Worm (Caenorhabditis elegans) whole organism, young adult: ENCODE measurements around the gene F35D2.2.

Experiments
- B0035.1 ChIP-seq: sonication (generic microtip); optimal IDR thresholded peaks from 2 replicates; lab custom pipeline; 2016; ENCODE audit warnings: missing genetic modification characterization, mild to moderate bottlenecking, missing compliant biosample characterization, missing genotype, missing genetic modification reagents
- B0261.1 ChIP-seq: sonication (generic microtip); optimal IDR thresholded peaks from 2 replicates; lab custom pipeline; 2016; ENCODE audit warnings: mild to moderate bottlenecking, missing genetic modification characterization, moderate library complexity, missing compliant biosample characterization
- F22D6.2 ChIP-seq: sonication (generic microtip); optimal IDR thresholded peaks from 2 replicates; lab custom pipeline; 2016; ENCODE audit warnings: mild to moderate bottlenecking, missing genetic modification characterization, missing compliant biosample characterization
- F33H1.4 ChIP-seq: fragments of 200-800 bp; sonication (Bioruptor generic); IDR thresholded peaks from 2 replicates; pipeline ENCODE4 v1.3.6; 2022; ENCODE audit warnings: missing genetic modification reagents, missing genetic modification characterization, missing compliant biosample characterization
- F57A8.1 ChIP-seq: fragments of 200-800 bp; sonication (Bioruptor generic); optimal IDR thresholded peaks from 2 replicates; lab custom pipeline; 2018; ENCODE audit warnings: mild to moderate bottlenecking, missing genetic modification characterization, moderate library complexity, missing compliant biosample characterization
- K11D2.4 ChIP-seq: fragments of 200-800 bp; sonication (Bioruptor generic); IDR thresholded peaks from 2 replicates; pipeline ENCODE4 v1.3.6; 2022; ENCODE audit warnings: missing genetic modification reagents, missing genetic modification characterization, missing compliant biosample characterization
- T07F8.4 ChIP-seq: sonication (generic microtip); optimal IDR thresholded peaks from 2 replicates; lab custom pipeline; 2016; ENCODE audit warnings: mild to moderate bottlenecking, missing genetic modification characterization, moderate library complexity, missing compliant biosample characterization
- Y53F4B.3 ChIP-seq: fragments of 200-800 bp; sonication (Bioruptor generic); IDR thresholded peaks from 2 replicates; pipeline ENCODE4 v1.3.6; 2022; ENCODE audit warnings: missing genetic modification reagents, missing genetic modification characterization, missing compliant biosample characterization
- akir-1 ChIP-seq: fragments of 200-800 bp; sonication (Bioruptor generic); optimal IDR thresholded peaks from 2 replicates; lab custom pipeline; 2018; ENCODE audit warnings: mild to moderate bottlenecking, missing genetic modification characterization, moderate library complexity, missing compliant biosample characterization
- attf-5 ChIP-seq: fragments of 200-800 bp; sonication (Bioruptor generic); optimal IDR thresholded peaks from 2 replicates; lab custom pipeline; 2018; ENCODE audit warnings: mild to moderate bottlenecking, missing genetic modification characterization, missing compliant biosample characterization
- ceh-27 ChIP-seq: fragments of 200-800 bp; sonication (Bioruptor generic); optimal IDR thresholded peaks from 2 replicates; lab custom pipeline; 2018; ENCODE audit warnings: mild to moderate bottlenecking, missing genetic modification characterization, moderate library complexity, missing compliant biosample characterization
- die-1 ChIP-seq: sonication (generic microtip); optimal IDR thresholded peaks from 2 replicates; lab custom pipeline; 2016; ENCODE audit warnings: missing genotype, mild to moderate bottlenecking, missing genetic modification characterization, missing compliant biosample characterization
- dpff-1 ChIP-seq: sonication (generic microtip); optimal IDR thresholded peaks from 2 replicates; lab custom pipeline; 2017; ENCODE audit warnings: mild to moderate bottlenecking, missing genetic modification characterization, missing compliant biosample characterization
- dpl-1 ChIP-seq: fragments of 150-350 bp; optimal IDR thresholded peaks from 2 replicates; lab custom pipeline; 2014; ENCODE audit warnings: missing biosample characterization, missing genetic modification reagents, missing genetic modification characterization
- efl-1 ChIP-seq: fragments of 150-350 bp; optimal IDR thresholded peaks from 2 replicates; lab custom pipeline; 2014; ENCODE audit warnings: missing biosample characterization, missing genetic modification reagents, missing genetic modification characterization
- egrh-3 ChIP-seq: fragments of 200-800 bp; sonication (Bioruptor generic); IDR thresholded peaks from 2 replicates; pipeline ENCODE4 v1.3.6; 2022; ENCODE audit warnings: missing genetic modification reagents, missing genetic modification characterization, missing compliant biosample characterization
- gei-17 ChIP-seq: fragments of 200-800 bp; sonication (Bioruptor generic); optimal IDR thresholded peaks from 2 replicates; lab custom pipeline; 2018; ENCODE audit warnings: mild to moderate bottlenecking, missing genetic modification characterization, missing compliant biosample characterization
- him-1 ChIP-seq: sonication (generic microtip); optimal IDR thresholded peaks from 2 replicates; lab custom pipeline; 2016; ENCODE audit warnings: missing genotype, missing genetic modification reagents, missing genetic modification characterization, missing compliant biosample characterization
- hlh-12 ChIP-seq: sonication (generic microtip); optimal IDR thresholded peaks from 2 replicates; lab custom pipeline; 2016; ENCODE audit warnings: missing genetic modification characterization, missing compliant biosample characterization
- hmg-1.2 ChIP-seq: fragments of 200-800 bp; sonication (Bioruptor generic); IDR thresholded peaks from 2 replicates; pipeline ENCODE4 v1.3.6; 2022; ENCODE audit warnings: missing genetic modification reagents, missing genetic modification characterization, missing compliant biosample characterization
- hmg-20 ChIP-seq: fragments of 200-800 bp; sonication (Bioruptor generic); IDR thresholded peaks from 2 replicates; pipeline ENCODE4 v1.3.6; 2022; ENCODE audit warnings: missing genetic modification reagents, missing genetic modification characterization, missing compliant biosample characterization
- hrde-1 ChIP-seq: sonication (generic microtip); optimal IDR thresholded peaks from 2 replicates; lab custom pipeline; 2016; ENCODE audit warnings: missing genetic modification characterization, mild to moderate bottlenecking, missing compliant biosample characterization, moderate library complexity, missing genotype, missing genetic modification reagents, borderline replicate concordance
- hsf-1 ChIP-seq: fragments of 200-800 bp; sonication (Bioruptor generic); IDR thresholded peaks from 2 replicates; pipeline ENCODE4 v1.3.6; 2022; ENCODE audit warnings: missing genetic modification reagents, missing genetic modification characterization, missing compliant biosample characterization
- lin-35 ChIP-seq, 3 experiments: fragments of 150-350 bp in 2 of 3; sonication (generic microtip) in 1 of 3; optimal IDR thresholded peaks; 2 replicates each; lab custom pipeline; 2014 to 2018; ENCODE audit warnings: missing biosample characterization in 3 of 3, missing genetic modification characterization in 3 of 3, missing genetic modification reagents in 3 of 3
- lin-54 ChIP-seq: fragments of 200-800 bp; sonication (Bioruptor generic); optimal IDR thresholded peaks from 2 replicates; lab custom pipeline; 2018; ENCODE audit warnings: mild to moderate bottlenecking, missing genetic modification characterization, missing compliant biosample characterization
- lir-1 ChIP-seq: fragments of 200-800 bp; sonication (Bioruptor generic); conservative IDR thresholded peaks from 2 replicates; pipeline ENCODE4 v1.3.6; 2022; ENCODE audit warnings: missing genetic modification reagents, missing genetic modification characterization, missing compliant biosample characterization
- lsl-1 ChIP-seq: fragments of 200-800 bp; sonication (Bioruptor generic); optimal IDR thresholded peaks from 2 replicates; lab custom pipeline; 2018; ENCODE audit warnings: mild to moderate bottlenecking, missing genetic modification characterization, moderate library complexity, missing compliant biosample characterization
- lsy-27 ChIP-seq: sonication (generic microtip); optimal IDR thresholded peaks from 2 replicates; lab custom pipeline; 2017; ENCODE audit warnings: missing genetic modification characterization, mild to moderate bottlenecking, missing compliant biosample characterization, antibody characterized with exemption, missing genotype, borderline replicate concordance; ENCODE audit not compliant: insufficient read depth
- madf-8 ChIP-seq: fragments of 200-800 bp; sonication (Bioruptor generic); conservative IDR thresholded peaks from 2 replicates; pipeline ENCODE4 v1.3.6; 2022; ENCODE audit warnings: missing genetic modification reagents, missing genetic modification characterization, missing compliant biosample characterization
- nfya-1 ChIP-seq: sonication (generic microtip); optimal IDR thresholded peaks from 2 replicates; lab custom pipeline; 2017; ENCODE audit warnings: antibody characterized with exemption, missing compliant biosample characterization, missing genetic modification characterization, borderline replicate concordance; ENCODE audit not compliant: insufficient read depth
- nfya-2 ChIP-seq: fragments of 200-800 bp; sonication (Bioruptor generic); IDR thresholded peaks from 2 replicates; pipeline ENCODE4 v1.3.6; 2022; ENCODE audit warnings: missing genetic modification reagents, missing genetic modification characterization, missing compliant biosample characterization
- nfyb-1 ChIP-seq: fragments of 200-800 bp; sonication (Bioruptor generic); IDR thresholded peaks from 2 replicates; pipeline ENCODE4 v1.3.6; 2022; ENCODE audit warnings: missing genetic modification reagents, missing genetic modification characterization, missing compliant biosample characterization
- nhr-27 ChIP-seq: fragments of 200-800 bp; sonication (Bioruptor generic); optimal IDR thresholded peaks from 2 replicates; lab custom pipeline; 2018; ENCODE audit warnings: mild to moderate bottlenecking, missing genetic modification characterization, moderate library complexity, missing compliant biosample characterization
- nhr-80 ChIP-seq: sonication (generic microtip); optimal IDR thresholded peaks from 2 replicates; lab custom pipeline; 2016; ENCODE audit warnings: missing genetic modification characterization, missing compliant biosample characterization
- pbrm-1 ChIP-seq: fragments of 200-800 bp; sonication (Bioruptor generic); IDR thresholded peaks from 2 replicates; pipeline ENCODE4 v1.3.6; 2022; ENCODE audit warnings: missing genetic modification reagents, missing genetic modification characterization, missing compliant biosample characterization
- rec-8 ChIP-seq, 2 experiments: sonication (generic microtip); optimal IDR thresholded peaks; 2 replicates each; lab custom pipeline; 2016; ENCODE audit warnings: mild to moderate bottlenecking in 2 of 2, missing genetic modification characterization in 2 of 2, missing genetic modification reagents in 2 of 2, missing genotype in 2 of 2, missing biosample characterization in 1 of 2, missing compliant biosample characterization in 1 of 2, moderate library complexity in 1 of 2
- sdz-38 ChIP-seq: sonication (generic microtip); optimal IDR thresholded peaks from 2 replicates; lab custom pipeline; 2016; ENCODE audit warnings: missing genotype, missing genetic modification characterization, missing compliant biosample characterization
- sea-2 ChIP-seq: fragments of 200-800 bp; sonication (Bioruptor generic); IDR thresholded peaks from 2 replicates; pipeline ENCODE4 v1.3.6; 2022; ENCODE audit warnings: missing genetic modification characterization, missing compliant biosample characterization
- sptf-2 ChIP-seq: fragments of 200-800 bp; sonication (Bioruptor generic); optimal IDR thresholded peaks from 2 replicates; lab custom pipeline; 2018; ENCODE audit warnings: mild to moderate bottlenecking, missing genetic modification characterization, missing compliant biosample characterization
- tbp1 ChIP-seq: fragments of 200-800 bp; sonication (Bioruptor generic); optimal IDR thresholded peaks from 2 replicates; lab custom pipeline; 2018; ENCODE audit warnings: mild to moderate bottlenecking, missing genetic modification characterization, missing compliant biosample characterization
- unc-62 ChIP-seq: fragments of 150-350 bp; optimal IDR thresholded peaks from 2 replicates; lab custom pipeline; 2014; ENCODE audit warnings: missing biosample characterization, missing genetic modification reagents, missing genetic modification characterization
- ztf-22 ChIP-seq: fragments of 200-800 bp; sonication (Bioruptor generic); optimal IDR thresholded peaks from 2 replicates; lab custom pipeline; 2018; ENCODE audit warnings: mild to moderate bottlenecking, missing genetic modification characterization, moderate library complexity, missing compliant biosample characterization

Gene F35D2.2

DNA sequence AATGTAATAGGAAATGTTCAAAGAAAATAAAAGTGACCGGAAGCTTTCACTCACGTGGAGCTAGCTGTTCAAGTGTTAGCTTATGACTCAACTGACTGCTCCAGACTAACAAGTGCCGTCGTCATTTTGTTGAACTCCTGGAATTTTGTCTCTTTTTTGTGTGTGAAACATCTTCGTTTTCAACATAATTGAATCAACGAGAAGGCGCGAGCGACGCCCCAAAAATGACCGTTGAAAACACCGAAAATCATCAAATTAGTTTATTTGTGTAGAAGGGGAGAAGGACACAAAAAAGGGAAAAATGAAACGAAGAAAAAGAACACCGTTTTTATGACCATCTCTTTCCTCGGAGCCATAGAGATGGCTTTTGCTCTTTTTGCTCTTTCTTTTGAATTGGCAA lies 18.8 kb upstream of the F35D2.2 start, which contains the start of gene ZK1290.14:
ZK1290.14 (minus strand) TSS at position 139 of the 400 bp plus-strand sequence.
- no peak for TF ChIP-seq die-1
- no peak for TF ChIP-seq pbrm-1 (GFP tag; lab: Robert Waterston, UW)
- no peak for TF ChIP-seq F57A8.1 (GFP tag; lab: Kevin White, UChicago)
- no peak for TF ChIP-seq hmg-20
- no peak for TF ChIP-seq sea-2 (GFP tag; lab: Robert Waterston, UW)
- no peak for TF ChIP-seq nhr-27 (tag; lab: Kevin White, UChicago)
- no peak for TF ChIP-seq nfya-2 (GFP tag; lab: Robert Waterston, UW)

DNA sequence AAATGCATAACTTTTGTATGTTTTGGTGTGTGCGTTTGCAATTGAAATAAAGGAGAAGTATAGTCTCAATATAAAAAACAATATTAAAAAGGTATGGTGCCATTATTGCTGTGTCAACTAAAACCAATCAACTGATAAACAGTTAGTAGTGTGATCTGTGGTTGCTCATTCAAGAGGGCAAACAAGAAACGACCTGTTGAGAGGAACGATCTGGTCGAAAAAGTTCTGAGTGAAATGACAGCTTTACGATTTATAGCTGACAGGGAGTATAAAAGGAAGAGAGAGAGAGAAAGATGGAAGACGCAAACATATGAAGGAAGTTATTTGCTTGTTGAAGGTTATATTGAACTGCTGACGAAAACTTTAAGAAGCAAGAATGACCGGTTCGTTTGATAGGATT lies 16.3 kb upstream of the F35D2.2 start:
- no peak for TF ChIP-seq madf-8 (GFP tag; lab: Robert Waterston, UW)
- TF ChIP-seq nhr-80 = peak; percentile 89
- peak; percentile 21 for TF ChIP-seq unc-62 (GFP tag; lab: Kevin White, UChicago)

DNA sequence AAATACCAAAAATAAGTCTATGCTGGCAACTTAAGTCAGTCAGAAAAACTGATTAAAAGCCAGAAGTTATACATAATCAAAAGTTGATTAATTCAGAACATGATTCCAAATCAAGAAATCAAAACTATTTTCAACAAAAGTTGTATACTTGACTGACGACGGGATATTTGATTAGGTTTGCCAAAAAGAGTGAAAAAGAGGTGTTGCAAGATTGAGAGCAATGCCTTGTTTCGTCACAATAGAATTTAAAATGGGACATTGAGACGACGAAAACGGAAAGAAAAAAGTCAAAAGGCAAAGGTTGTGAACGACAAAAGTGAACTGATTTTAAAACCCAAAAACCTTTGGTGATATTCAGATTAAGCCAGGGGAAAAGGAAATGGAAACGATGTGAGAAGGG lies 15.4 kb upstream of the F35D2.2 start:
- TF ChIP-seq attf-5 (GFP tag; lab: Kevin White, UChicago) = no peak
- no peak for TF ChIP-seq efl-1 (GFP tag; lab: Kevin White, UChicago)
- no peak for TF ChIP-seq B0035.1 (tag; lab: Kevin White, UChicago)
- TF ChIP-seq F22D6.2 (tag; lab: Kevin White, UChicago) = no peak
- no peak for TF ChIP-seq lin-54
- no peak for TF ChIP-seq hmg-1.2 (GFP tag; lab: Robert Waterston, UW)
- TF ChIP-seq F33H1.4 (GFP tag; lab: Robert Waterston, UW) = no peak
- no peak for TF ChIP-seq egrh-3 (GFP tag; lab: Robert Waterston, UW)
- TF ChIP-seq akir-1 (GFP tag; lab: Kevin White, UChicago) = no peak
- no peak for TF ChIP-seq hlh-12 (tag; lab: Kevin White, UChicago)
- no peak for TF ChIP-seq dpff-1 (tag; lab: Kevin White, UChicago)
- TF ChIP-seq sptf-2 (GFP tag; lab: Kevin White, UChicago) = no peak
- no peak for TF ChIP-seq nfyb-1 (GFP tag; lab: Robert Waterston, UW)
- no peak for TF ChIP-seq him-1 (tag; lab: Kevin White, UChicago)
- no peak for TF ChIP-seq hsf-1 (GFP tag; lab: Robert Waterston, UW)
- TF ChIP-seq nfya-1 (tag; lab: Kevin White, UChicago) = no peak
- no peak for TF ChIP-seq hrde-1 (tag; lab: Kevin White, UChicago)

DNA sequence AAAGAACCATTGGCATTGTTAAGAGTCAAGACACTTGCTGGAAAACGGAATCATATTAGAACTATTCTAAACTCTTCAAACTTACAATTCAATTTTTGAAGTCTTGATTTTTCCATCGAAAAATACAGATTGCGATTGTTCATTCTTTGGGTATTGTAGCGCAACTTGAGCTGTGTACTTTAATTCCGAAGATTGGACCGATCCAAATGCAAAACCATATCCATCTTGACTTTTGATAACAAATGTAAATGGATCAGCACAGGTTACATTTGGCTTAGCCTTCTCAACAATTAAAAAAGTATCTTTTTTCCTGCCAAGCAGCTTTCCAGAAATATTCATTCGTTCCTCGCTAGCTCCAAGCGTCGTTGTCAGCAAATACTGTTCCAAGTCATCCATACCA lies 13.4 kb upstream of the F35D2.2 start:
- TF ChIP-seq rec-8 (tag; optimal IDR thresholded peaks at IDR 0.05; lab: Kevin White, UChicago) (no peak), dpl-1 (GFP tag; lab: Kevin White, UChicago) (no peak), gei-17 (GFP tag; lab: Kevin White, UChicago) (no peak), T07F8.4 (tag; lab: Kevin White, UChicago) (no peak), lin-35 (GFP tag; optimal IDR thresholded peaks at IDR 0.05; lab: Kevin White, UChicago) (no peak), lsy-27 (tag; lab: Kevin White, UChicago) (no peak), Y53F4B.3 (GFP tag; lab: Robert Waterston, UW) (no peak), ztf-22 (GFP tag; lab: Kevin White, UChicago) (no peak), sdz-38 (no peak), B0261.1 (no peak), K11D2.4 (GFP tag; lab: Robert Waterston, UW) (no peak), tbp1 (GFP tag; lab: Kevin White, UChicago) (no peak), lsl-1 (GFP tag; lab: Kevin White, UChicago) (no peak), lir-1 (GFP tag; lab: Robert Waterston, UW) (no peak), hsf-1 (GFP tag; lab: Robert Waterston, UW) (no peak), ceh-27 (GFP tag; lab: Kevin White, UChicago) (no peak)
- TF ChIP-seq, all 124 proteins: peak for 0
